Fruit fly (Drosophila melanogaster) whole organism, embryonic: ENCODE data around the gene CG46467.
A peak's percentile ranks its signal among the peaks of the same experiment; 100 is the strongest.

Source experiments
- CG10267 ChIP-seq: fragments of 200-800 bp; sonication (Bioruptor generic); optimal IDR thresholded peaks from 2 replicates; lab custom pipeline; 2018; ENCODE audit warnings: missing biosample characterization, mild to moderate bottlenecking, missing genetic modification characterization, moderate library complexity
- CG10654 ChIP-seq: fragments of 200-800 bp; sonication (Bioruptor generic); optimal IDR thresholded peaks from 2 replicates; lab custom pipeline; 2016; ENCODE audit warnings: missing biosample characterization, missing genetic modification characterization
- CG11085 ChIP-seq: fragments of 200-800 bp; sonication (Bioruptor generic); IDR thresholded peaks from 2 replicates; pipeline ENCODE4 v1.3.6; 2022; ENCODE audit warnings: missing biosample characterization, missing genetic modification characterization
- CG12219 ChIP-seq: fragments of 200-800 bp; sonication (Bioruptor generic); optimal IDR thresholded peaks from 3 replicates; lab custom pipeline; 2018; ENCODE audit warnings: missing biosample characterization, mild to moderate bottlenecking, missing genetic modification characterization
- CG13424 ChIP-seq: fragments of 200-800 bp; sonication (Bioruptor generic); optimal IDR thresholded peaks from 2 replicates; lab custom pipeline; 2019; ENCODE audit warnings: missing biosample characterization, mild to moderate bottlenecking, missing genetic modification characterization, moderate library complexity
- CG13624 ChIP-seq: fragments of 200-800 bp; sonication (Bioruptor generic); optimal IDR thresholded peaks from 2 replicates; lab custom pipeline; 2016; ENCODE audit warnings: missing biosample characterization, missing genetic modification characterization
- CG15073 ChIP-seq: fragments of 200-800 bp; sonication (Bioruptor generic); optimal IDR thresholded peaks from 2 replicates; lab custom pipeline; 2016; ENCODE audit warnings: missing biosample characterization, missing genetic modification characterization
- CG15479 ChIP-seq: fragments of 200-800 bp; sonication (Bioruptor generic); optimal IDR thresholded peaks from 3 replicates; lab custom pipeline; 2019; ENCODE audit warnings: missing biosample characterization, mild to moderate bottlenecking, missing genetic modification characterization, moderate library complexity
- CG15514 ChIP-seq: fragments of 200-800 bp; sonication (Bioruptor generic); optimal IDR thresholded peaks from 3 replicates; lab custom pipeline; 2017; ENCODE audit warnings: missing biosample characterization, missing genetic modification characterization, mild to moderate bottlenecking, moderate library complexity, missing genetic modification reagents
- CG1647 ChIP-seq: fragments of 200-800 bp; sonication (Bioruptor generic); optimal IDR thresholded peaks from 3 replicates; lab custom pipeline; 2016; ENCODE audit warnings: missing biosample characterization, missing genetic modification characterization
- CG1792 ChIP-seq: fragments of 200-800 bp; sonication (Bioruptor generic); optimal IDR thresholded peaks from 2 replicates; lab custom pipeline; 2016; ENCODE audit warnings: missing biosample characterization, missing genetic modification characterization
- CG1832 ChIP-seq: fragments of 200-800 bp; sonication (Bioruptor generic); optimal IDR thresholded peaks from 2 replicates; lab custom pipeline; 2017; ENCODE audit warnings: missing biosample characterization, mild to moderate bottlenecking, missing genetic modification characterization, inconsistent platforms
- CG2120 ChIP-seq: fragments of 200-800 bp; sonication (Bioruptor generic); optimal IDR thresholded peaks from 3 replicates; lab custom pipeline; 2016; ENCODE audit warnings: missing biosample characterization, missing genetic modification characterization
- CG2712 ChIP-seq: fragments of 200-800 bp; optimal IDR thresholded peaks from 3 replicates; lab custom pipeline; 2019; ENCODE audit warnings: missing biosample characterization, mild to moderate bottlenecking, missing genetic modification characterization, moderate library complexity
- CG3407 ChIP-seq: fragments of 200-800 bp; sonication (Bioruptor generic); optimal IDR thresholded peaks from 2 replicates; lab custom pipeline; 2018; ENCODE audit warnings: missing biosample characterization, mild to moderate bottlenecking, missing genetic modification characterization
- CG4424 ChIP-seq: fragments of 200-800 bp; sonication (Bioruptor generic); optimal IDR thresholded peaks from 3 replicates; lab custom pipeline; 2016; ENCODE audit warnings: missing biosample characterization, missing genetic modification characterization
- CG6683 ChIP-seq: fragments of 200-800 bp; sonication (Bioruptor generic); optimal IDR thresholded peaks from 2 replicates; lab custom pipeline; 2017; ENCODE audit warnings: missing biosample characterization, mild to moderate bottlenecking, missing genetic modification characterization, missing genetic modification reagents
- CG7556 ChIP-seq: fragments of 200-800 bp; sonication (Bioruptor generic); optimal IDR thresholded peaks from 2 replicates; lab custom pipeline; 2017; ENCODE audit warnings: missing biosample characterization, mild to moderate bottlenecking, missing genetic modification characterization
- CG7963 ChIP-seq: fragments of 200-800 bp; sonication (Bioruptor generic); IDR thresholded peaks from 3 replicates; pipeline ENCODE4 v1.3.6; 2022; ENCODE audit warnings: missing biosample characterization, missing genetic modification characterization; ENCODE audit not compliant: partially characterized antibody
- Dip2 ChIP-seq: fragments of 200-800 bp; sonication (Bioruptor generic); IDR thresholded peaks from 2 replicates; pipeline ENCODE4 v1.3.6; 2022; ENCODE audit warnings: missing biosample characterization, missing genetic modification characterization
- E2f1 ChIP-seq: fragments of 200-800 bp; sonication (Bioruptor generic); IDR thresholded peaks from 2 replicates; pipeline ENCODE4 v1.3.6; 2022; ENCODE audit warnings: missing biosample characterization, missing genetic modification characterization
- H2.0 ChIP-seq: fragments of 200-800 bp; sonication (Bioruptor generic); IDR thresholded peaks from 2 replicates; pipeline ENCODE4 v1.3.6; 2022; ENCODE audit warnings: missing biosample characterization, missing genetic modification characterization
- HLH4C ChIP-seq: fragments of 200-800 bp; sonication (Bioruptor generic); IDR thresholded peaks from 3 replicates; pipeline ENCODE4 v1.3.6; 2022; ENCODE audit warnings: missing biosample characterization, missing genetic modification characterization; ENCODE audit not compliant: partially characterized antibody
- Hey ChIP-seq: fragments of 200-800 bp; sonication (Bioruptor generic); optimal IDR thresholded peaks from 3 replicates; lab custom pipeline; 2018; ENCODE audit warnings: missing biosample characterization, mild to moderate bottlenecking, missing genetic modification characterization
- Hsf ChIP-seq: fragments of 200-800 bp; sonication (Bioruptor generic); optimal IDR thresholded peaks from 3 replicates; lab custom pipeline; 2016; ENCODE audit warnings: missing biosample characterization, missing genetic modification characterization
- Mad ChIP-seq: fragments of 200-800 bp; sonication (Bioruptor generic); optimal IDR thresholded peaks from 2 replicates; lab custom pipeline; 2016; ENCODE audit warnings: missing biosample characterization, missing genetic modification characterization
- Max ChIP-seq: fragments of 200-800 bp; sonication (Bioruptor generic); optimal IDR thresholded peaks from 2 replicates; lab custom pipeline; 2016; ENCODE audit warnings: missing biosample characterization, mild to moderate bottlenecking, missing genetic modification characterization
- Mes4 ChIP-seq: fragments of 200-800 bp; sonication (Bioruptor generic); optimal IDR thresholded peaks from 2 replicates; lab custom pipeline; 2016; ENCODE audit warnings: missing biosample characterization, missing genetic modification characterization
- Myb ChIP-seq: fragments of 200-800 bp; sonication (Bioruptor generic); optimal IDR thresholded peaks from 2 replicates; lab custom pipeline; 2016; ENCODE audit warnings: missing biosample characterization, missing genetic modification characterization
- NC2α ChIP-seq: fragments of 200-800 bp; sonication (Bioruptor generic); optimal IDR thresholded peaks from 2 replicates; lab custom pipeline; 2016; ENCODE audit warnings: missing biosample characterization, missing genetic modification characterization
- Nf-YB ChIP-seq: fragments of 200-800 bp; sonication (Bioruptor generic); optimal IDR thresholded peaks from 3 replicates; lab custom pipeline; 2019; ENCODE audit warnings: missing biosample characterization, mild to moderate bottlenecking, missing genetic modification characterization, moderate library complexity
- Oli ChIP-seq: fragments of 200-800 bp; sonication (Bioruptor generic); optimal IDR thresholded peaks from 2 replicates; lab custom pipeline; 2018; ENCODE audit warnings: missing biosample characterization, mild to moderate bottlenecking, missing genetic modification characterization, moderate library complexity
- Stat92E ChIP-seq, 3 experiments: fragments of >200 bp in 2 of 3; fragments of 200-800 bp in 1 of 3; sonication (Bioruptor generic) in 1 of 3; optimal IDR thresholded peaks; 2 replicates each; lab custom pipeline; 2017 to 2019; ENCODE audit warnings: missing biosample characterization in 3 of 3, missing genetic modification characterization in 3 of 3, mild to moderate bottlenecking in 1 of 3, moderate library complexity in 1 of 3
- abd-A ChIP-seq: fragments of 200-800 bp; sonication (Bioruptor generic); optimal IDR thresholded peaks from 3 replicates; lab custom pipeline; 2019; ENCODE audit warnings: missing biosample characterization, mild to moderate bottlenecking, missing genetic modification characterization, moderate library complexity
- ap ChIP-seq: fragments of 200-800 bp; sonication (Bioruptor generic); IDR thresholded peaks from 2 replicates; pipeline ENCODE4 v1.3.6; 2022; ENCODE audit warnings: missing biosample characterization, missing genetic modification characterization
- br ChIP-seq: fragments of >200 bp; optimal IDR thresholded peaks from 2 replicates; lab custom pipeline; 2017
- disco-r ChIP-seq: fragments of 200-800 bp; sonication (Bioruptor generic); optimal IDR thresholded peaks from 2 replicates; lab custom pipeline; 2016; ENCODE audit warnings: missing biosample characterization, missing genetic modification characterization
- fd96Cb ChIP-seq: fragments of 200-800 bp; sonication (Bioruptor generic); optimal IDR thresholded peaks from 2 replicates; lab custom pipeline; 2018; ENCODE audit warnings: missing biosample characterization, mild to moderate bottlenecking, missing genetic modification characterization, moderate library complexity
- ind ChIP-seq: fragments of 200-800 bp; sonication (Bioruptor generic); optimal IDR thresholded peaks from 3 replicates; lab custom pipeline; 2016; ENCODE audit warnings: missing biosample characterization, missing genetic modification characterization
- kah ChIP-seq: fragments of 200-800 bp; sonication (Bioruptor generic); optimal IDR thresholded peaks from 2 replicates; lab custom pipeline; 2018; ENCODE audit warnings: missing biosample characterization, mild to moderate bottlenecking, missing genetic modification characterization
- kay ChIP-seq: fragments of 200-800 bp; sonication (Bioruptor generic); optimal IDR thresholded peaks from 2 replicates; lab custom pipeline; 2016; ENCODE audit warnings: missing biosample characterization, missing genetic modification characterization
- lab ChIP-seq: fragments of 200-800 bp; sonication (Bioruptor generic); optimal IDR thresholded peaks from 3 replicates; lab custom pipeline; 2017; ENCODE audit warnings: missing biosample characterization, missing genetic modification characterization, mild to moderate bottlenecking, moderate library complexity, missing genetic modification reagents
- lilli ChIP-seq: fragments of 200-800 bp; sonication (Bioruptor generic); optimal IDR thresholded peaks from 3 replicates; lab custom pipeline; 2016; ENCODE audit warnings: missing biosample characterization, missing genetic modification characterization
- maf-S ChIP-seq: fragments of 200-800 bp; sonication (Bioruptor generic); optimal IDR thresholded peaks from 2 replicates; lab custom pipeline; 2016; ENCODE audit warnings: missing biosample characterization, missing genetic modification characterization
- tin ChIP-seq: fragments of 200-800 bp; sonication (Bioruptor generic); optimal IDR thresholded peaks from 3 replicates; lab custom pipeline; 2016; ENCODE audit warnings: missing biosample characterization, missing genetic modification characterization
- toy ChIP-seq: fragments of 200-800 bp; sonication (Bioruptor generic); IDR thresholded peaks from 2 replicates; pipeline ENCODE4 v1.3.6; 2022; ENCODE audit warnings: missing biosample characterization, missing genetic modification characterization
- vnd ChIP-seq: fragments of 200-800 bp; sonication (Bioruptor generic); IDR thresholded peaks from 3 replicates; pipeline ENCODE4 v1.3.6; 2022; ENCODE audit warnings: missing biosample characterization, missing genetic modification characterization; ENCODE audit not compliant: partially characterized antibody
- z ChIP-seq: fragments of 200-800 bp; sonication (Bioruptor generic); IDR thresholded peaks from 3 replicates; pipeline ENCODE4 v1.3.6; 2022; ENCODE audit warnings: missing biosample characterization, missing genetic modification characterization
- zen2 ChIP-seq: fragments of 200-800 bp; sonication (Bioruptor generic); IDR thresholded peaks from 3 replicates; pipeline ENCODE4 v1.3.6; 2022; ENCODE audit warnings: missing biosample characterization, missing genetic modification characterization; ENCODE audit not compliant: partially characterized antibody
- zf30C ChIP-seq: fragments of 200-800 bp; sonication (Bioruptor generic); optimal IDR thresholded peaks from 3 replicates; lab custom pipeline; 2018; ENCODE audit warnings: missing biosample characterization, mild to moderate bottlenecking, missing genetic modification characterization

CG46467 gene

dm6 chr3R:9873753-9874117 lies 746 bp upstream of the CG46467 start (continued):
- TF ChIP-seq ap (GFP tag; lab: Robert Waterston, UW) = peak; percentile 35; the same call in 1 of the 2 replicates
- TF ChIP-seq CG11085 (GFP tag; lab: Robert Waterston, UW) = peak; percentile 41; the same call in 1 of the 2 replicates
- TF ChIP-seq CG10267 (tag; lab: Kevin White, UChicago) = peak; percentile 37
- no peak for TF ChIP-seq zf30C (GFP tag; lab: Kevin White, UChicago)
- peak; percentile 81 for TF ChIP-seq Mes4 (GFP tag; lab: Kevin White, UChicago)
- peak; percentile 88 for TF ChIP-seq CG7556 (GFP tag; lab: Kevin White, UChicago)
- TF ChIP-seq CG2712 (tag; lab: Kevin White, UChicago) = peak; percentile 81
- no peak for TF ChIP-seq z (GFP tag; lab: Robert Waterston, UW)
- peak; percentile 83 for TF ChIP-seq Myb (GFP tag; lab: Kevin White, UChicago)
- TF ChIP-seq lab = peak; percentile 84
- TF ChIP-seq kay (GFP tag; lab: Kevin White, UChicago) = no peak
- peak; percentile 79 for TF ChIP-seq fd96Cb (tag; lab: Kevin White, UChicago)
- TF ChIP-seq vnd (GFP tag; lab: Robert Waterston, UW) = no peak
- peak; percentile 53 for TF ChIP-seq CG6683
- peak; percentile 80 for TF ChIP-seq E2f1 (GFP tag; lab: Robert Waterston, UW)
- peak; percentile 82 for TF ChIP-seq CG1792 (GFP tag; lab: Kevin White, UChicago)
- no peak for TF ChIP-seq abd-A (tag; lab: Kevin White, UChicago)
- no peak for TF ChIP-seq CG1832
- peak; percentile 87 for TF ChIP-seq Oli
- TF ChIP-seq CG4424 (GFP tag; lab: Kevin White, UChicago) = peak; percentile 66
- peak; percentile 42; the same call in 1 of the 2 replicates for TF ChIP-seq Dip2
- TF ChIP-seq CG2120 = peak; percentile 92
- peak; percentile 72 for TF ChIP-seq Max (GFP tag; lab: Kevin White, UChicago)
- TF ChIP-seq CG13624 (GFP tag; lab: Kevin White, UChicago) = no peak
- no peak for TF ChIP-seq CG7963
- no peak for TF ChIP-seq HLH4C (GFP tag; lab: Robert Waterston, UW)
- TF ChIP-seq kah (GFP tag; lab: Kevin White, UChicago) = peak; percentile 30
- peak; percentile 47 for TF ChIP-seq CG12219
- TF ChIP-seq Mad (GFP tag; lab: Kevin White, UChicago) = peak; percentile 70
- TF ChIP-seq CG10654 (GFP tag; lab: Kevin White, UChicago) = peak; percentile 75
- TF ChIP-seq zen2 (GFP tag; lab: Robert Waterston, UW) = no peak
- TF ChIP-seq disco-r (GFP tag; lab: Kevin White, UChicago) = peak; percentile 64
- TF ChIP-seq br (lab: Kevin White, UChicago) = no peak
- peak; percentile 81 for TF ChIP-seq ind
- no peak for TF ChIP-seq Hey (tag; lab: Kevin White, UChicago)
- peak; percentile 72 for TF ChIP-seq CG13424 (tag; lab: Kevin White, UChicago)
- peak; percentile 70 for TF ChIP-seq CG1647 (GFP tag; lab: Kevin White, UChicago)
- TF ChIP-seq toy (GFP tag; lab: Robert Waterston, UW) = no peak
- peak; percentile 57 for TF ChIP-seq CG15514 (GFP tag; lab: Kevin White, UChicago)
- TF ChIP-seq NC2α (GFP tag; lab: Kevin White, UChicago) = peak; percentile 55
- TF ChIP-seq CG15479 (GFP tag; lab: Kevin White, UChicago) = no peak
- peak; percentile 16 for TF ChIP-seq Nf-YB (GFP tag; lab: Kevin White, UChicago)
- peak; percentile 53; the same call in 1 of the 2 replicates for TF ChIP-seq H2.0 (GFP tag; lab: Robert Waterston, UW)
- TF ChIP-seq Stat92E (GFP tag; optimal IDR thresholded peaks at IDR 0.05; lab: Kevin White, UChicago) = no peak
- TF ChIP-seq CG3407 (GFP tag; lab: Kevin White, UChicago) = peak; percentile 54
- peak; percentile 89 for TF ChIP-seq lilli (GFP tag; lab: Kevin White, UChicago)
- peak; percentile 80 for TF ChIP-seq maf-S (GFP tag; lab: Kevin White, UChicago)
- no peak for TF ChIP-seq CG15073 (GFP tag; lab: Kevin White, UChicago)
- TF ChIP-seq Hsf (GFP tag; lab: Kevin White, UChicago) = peak; percentile 87
- peak; percentile 48 for TF ChIP-seq tin (GFP tag; lab: Kevin White, UChicago)
